Fruit fly (Drosophila melanogaster): ENCODE results near the gene sn.

sn gene

DNA sequence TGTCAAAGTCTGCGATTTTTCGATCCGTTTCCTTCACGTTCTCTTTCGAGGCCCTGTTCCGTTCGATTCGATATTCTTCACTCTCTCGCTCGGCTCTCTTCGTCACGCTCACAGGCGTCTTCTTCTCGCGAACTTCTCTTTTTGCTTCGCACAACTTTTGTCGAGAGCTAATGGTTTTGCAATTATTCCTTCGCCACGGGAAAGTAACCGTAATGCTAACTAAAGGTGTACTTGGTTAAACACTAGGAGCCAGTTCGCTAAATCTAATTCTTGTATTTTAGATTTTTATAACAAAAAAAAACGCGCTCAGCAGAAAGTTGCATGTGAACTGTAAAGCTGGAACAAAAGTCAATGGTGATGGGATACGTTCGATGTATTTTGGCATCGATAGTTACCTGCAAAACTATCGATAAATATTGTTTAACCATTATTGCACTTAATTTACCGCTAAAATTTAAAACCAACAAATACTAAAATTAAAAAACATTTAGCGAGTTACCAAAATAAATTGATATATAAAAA is 32.7 kb upstream of the sn start, which contains the start of gene mahe:
Gene mahe (minus strand): TSS at position 355 of the 522 bp plus-strand sequence.
- TF ChIP-seq Ets98B (GFP tag; IDR thresholded peaks at IDR 0.05): 0 out of 2 replicates have a peak, but pooled peaks have one; percentile 4
- TF ChIP-seq rn (GFP tag; IDR thresholded peaks at IDR 0.05): no peak
- no peak for TF ChIP-seq EcR (GFP tag; optimal IDR thresholded peaks at IDR 0.05)
- no peak for TF ChIP-seq CG10348 (GFP tag; IDR thresholded peaks at IDR 0.05)
- no peak for TF ChIP-seq CG14655 (GFP tag; optimal IDR thresholded peaks at IDR 0.05)
- TF ChIP-seq CG4496 (GFP tag; IDR thresholded peaks at IDR 0.05): no peak
- TF ChIP-seq Pif1B (GFP tag; optimal IDR thresholded peaks at IDR 0.05): peak; percentile 0
- TF ChIP-seq CG9948 (tag; optimal IDR thresholded peaks at IDR 0.05): no peak
- TF ChIP-seq CG17806 (tag; optimal IDR thresholded peaks at IDR 0.05): no peak
- TF ChIP-seq CG12605 (GFP tag; IDR thresholded peaks at IDR 0.05): peak; percentile 31; the same call in 1 of the 2 replicates
- TF ChIP-seq CG13204 (GFP tag; optimal IDR thresholded peaks at IDR 0.05): no peak
- TF ChIP-seq Pif1A (GFP tag; optimal IDR thresholded peaks at IDR 0.05): no peak
- no peak for TF ChIP-seq Snoo (tag; optimal IDR thresholded peaks at IDR 0.05)
- TF ChIP-seq CG8301 (tag; optimal IDR thresholded peaks at IDR 0.05): no peak
- no peak for TF ChIP-seq D1 (tag; optimal IDR thresholded peaks at IDR 0.05)
- TF ChIP-seq fd96Ca (GFP tag; IDR thresholded peaks at IDR 0.05): no peak
- peak; percentile 25; the same call in 1 of the 2 replicates for TF ChIP-seq CG32121 (GFP tag; IDR thresholded peaks at IDR 0.05)
- TF ChIP-seq CG8159 (tag; optimal IDR thresholded peaks at IDR 0.05): no peak
- TF ChIP-seq CG34367 (tag; optimal IDR thresholded peaks at IDR 0.05): no peak
- TF ChIP-seq gl (tag; optimal IDR thresholded peaks at IDR 0.05): no peak
- TF ChIP-seq CG15710 (tag; optimal IDR thresholded peaks at IDR 0.05): no peak

DNA sequence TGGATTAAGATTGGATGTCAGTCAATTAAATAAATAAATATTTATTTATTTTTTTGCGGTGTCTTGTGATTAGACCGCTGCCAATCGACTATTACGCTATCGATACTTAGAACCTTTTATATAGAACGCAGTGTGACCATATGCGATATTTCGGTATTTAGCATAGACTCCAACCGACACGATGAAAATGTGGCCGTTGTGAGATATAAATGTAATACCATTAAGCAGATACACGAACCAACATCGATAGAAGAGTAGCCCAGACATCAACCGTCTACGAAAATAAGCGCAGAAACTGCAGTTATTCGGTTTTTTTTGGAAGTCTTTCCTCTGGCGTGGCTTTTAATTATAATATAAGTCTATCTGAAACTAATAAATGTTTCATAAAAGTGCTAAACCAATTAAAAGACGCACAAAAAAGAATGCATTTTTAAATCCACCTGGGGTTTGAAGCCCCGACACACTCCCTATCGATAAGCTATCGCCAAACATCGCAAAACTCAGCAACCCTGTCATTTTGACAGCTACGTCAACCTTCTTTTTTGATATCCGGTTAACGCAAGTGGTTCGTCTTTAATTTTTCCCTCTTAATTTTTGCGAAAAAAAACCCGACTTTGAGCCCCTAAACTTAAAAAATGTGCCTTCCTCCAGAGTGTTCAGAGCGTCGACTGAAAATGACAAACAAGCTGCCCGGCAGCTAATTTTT is 30.5 kb upstream of the sn start, which contains the start of the genes Dhdds and RpS14a:
Gene Dhdds (minus strand): TSS at position 142 of the 706 bp plus-strand sequence.
Gene RpS14a (plus strand): TSS at position 533 of the 706 bp plus-strand sequence.
- TF ChIP-seq CG14655 (GFP tag; optimal IDR thresholded peaks at IDR 0.05) (no peak), CG4496 (GFP tag; IDR thresholded peaks at IDR 0.05) (no peak), CG8301 (tag; optimal IDR thresholded peaks at IDR 0.05) (no peak), CG32121 (GFP tag; IDR thresholded peaks at IDR 0.05) (no peak), gl (tag; optimal IDR thresholded peaks at IDR 0.05) (peak; percentile 1), EcR (GFP tag; optimal IDR thresholded peaks at IDR 0.05) (no peak), fd96Ca (GFP tag; IDR thresholded peaks at IDR 0.05) (no peak), CG13204 (GFP tag; optimal IDR thresholded peaks at IDR 0.05) (no peak), Snoo (tag; optimal IDR thresholded peaks at IDR 0.05) (peak; percentile 55), CG34367 (tag; optimal IDR thresholded peaks at IDR 0.05) (peak; percentile 38), CG15710 (tag; optimal IDR thresholded peaks at IDR 0.05) (no peak), Pif1B (GFP tag; optimal IDR thresholded peaks at IDR 0.05) (no peak), CG8159 (tag; optimal IDR thresholded peaks at IDR 0.05) (no peak), CG9948 (tag; optimal IDR thresholded peaks at IDR 0.05) (no peak), Ets98B (GFP tag; IDR thresholded peaks at IDR 0.05) (no peak; the same call in 1 of the 2 replicates), rn (GFP tag; IDR thresholded peaks at IDR 0.05) (no peak), Pif1A (GFP tag; optimal IDR thresholded peaks at IDR 0.05) (peak; percentile 32), CG17806 (tag; optimal IDR thresholded peaks at IDR 0.05) (no peak), CG12605 (GFP tag; IDR thresholded peaks at IDR 0.05) (0 out of 2 replicates have a peak, but pooled peaks have one; percentile 18), CG10348 (GFP tag; IDR thresholded peaks at IDR 0.05) (no peak), D1 (tag; optimal IDR thresholded peaks at IDR 0.05) (no peak)

DNA sequence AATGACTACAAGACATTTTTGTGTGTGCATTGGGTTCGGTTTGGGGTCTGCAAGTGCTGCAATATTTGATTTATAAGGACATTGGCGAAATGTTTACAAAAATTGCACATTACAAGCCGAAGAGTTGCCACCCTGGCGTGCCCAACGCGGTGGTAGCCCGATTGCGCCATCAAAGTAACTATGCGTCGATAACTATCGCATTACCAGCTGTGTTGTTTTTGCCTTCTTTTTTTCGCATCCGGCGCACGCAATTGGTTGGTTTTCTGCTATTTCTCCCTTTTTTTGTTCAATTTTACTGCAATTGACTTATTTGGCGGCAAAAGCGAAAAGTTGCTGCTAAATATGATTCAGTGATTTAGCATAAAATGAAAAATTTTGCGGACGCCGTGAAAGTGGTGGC is 29.1 kb upstream of the sn start, which contains the start of gene RpS14b:
Gene RpS14b (plus strand): TSS at position 220 of the 400 bp plus-strand sequence.
- TF ChIP-seq CG8159 (tag; optimal IDR thresholded peaks at IDR 0.05) (peak; percentile 28), CG17806 (tag; optimal IDR thresholded peaks at IDR 0.05) (no peak), CG14655 (GFP tag; optimal IDR thresholded peaks at IDR 0.05) (no peak), CG32121 (GFP tag; IDR thresholded peaks at IDR 0.05) (peak; percentile 51), EcR (GFP tag; optimal IDR thresholded peaks at IDR 0.05) (no peak), CG9948 (tag; optimal IDR thresholded peaks at IDR 0.05) (peak; percentile 3), CG8301 (tag; optimal IDR thresholded peaks at IDR 0.05) (peak; percentile 19), gl (tag; optimal IDR thresholded peaks at IDR 0.05) (peak; percentile 39), D1 (tag; optimal IDR thresholded peaks at IDR 0.05) (no peak), CG4496 (GFP tag; IDR thresholded peaks at IDR 0.05) (peak; percentile 79), CG10348 (GFP tag; IDR thresholded peaks at IDR 0.05) (no peak), fd96Ca (GFP tag; IDR thresholded peaks at IDR 0.05) (peak; percentile 60; the same call in 2 of the 3 replicates), CG13204 (GFP tag; optimal IDR thresholded peaks at IDR 0.05) (peak; percentile 30), rn (GFP tag; IDR thresholded peaks at IDR 0.05) (0 out of 2 replicates have a peak, but pooled peaks have one; percentile 6), CG12605 (GFP tag; IDR thresholded peaks at IDR 0.05) (peak; percentile 43; the same call in 1 of the 2 replicates), CG34367 (tag; optimal IDR thresholded peaks at IDR 0.05) (peak; percentile 51), CG15710 (tag; optimal IDR thresholded peaks at IDR 0.05) (peak; percentile 55), Pif1A (GFP tag; optimal IDR thresholded peaks at IDR 0.05) (peak; percentile 42), Snoo (tag; optimal IDR thresholded peaks at IDR 0.05) (peak; percentile 67), Ets98B (GFP tag; IDR thresholded peaks at IDR 0.05) (peak; percentile 61), Pif1B (GFP tag; optimal IDR thresholded peaks at IDR 0.05) (peak; percentile 10)

DNA sequence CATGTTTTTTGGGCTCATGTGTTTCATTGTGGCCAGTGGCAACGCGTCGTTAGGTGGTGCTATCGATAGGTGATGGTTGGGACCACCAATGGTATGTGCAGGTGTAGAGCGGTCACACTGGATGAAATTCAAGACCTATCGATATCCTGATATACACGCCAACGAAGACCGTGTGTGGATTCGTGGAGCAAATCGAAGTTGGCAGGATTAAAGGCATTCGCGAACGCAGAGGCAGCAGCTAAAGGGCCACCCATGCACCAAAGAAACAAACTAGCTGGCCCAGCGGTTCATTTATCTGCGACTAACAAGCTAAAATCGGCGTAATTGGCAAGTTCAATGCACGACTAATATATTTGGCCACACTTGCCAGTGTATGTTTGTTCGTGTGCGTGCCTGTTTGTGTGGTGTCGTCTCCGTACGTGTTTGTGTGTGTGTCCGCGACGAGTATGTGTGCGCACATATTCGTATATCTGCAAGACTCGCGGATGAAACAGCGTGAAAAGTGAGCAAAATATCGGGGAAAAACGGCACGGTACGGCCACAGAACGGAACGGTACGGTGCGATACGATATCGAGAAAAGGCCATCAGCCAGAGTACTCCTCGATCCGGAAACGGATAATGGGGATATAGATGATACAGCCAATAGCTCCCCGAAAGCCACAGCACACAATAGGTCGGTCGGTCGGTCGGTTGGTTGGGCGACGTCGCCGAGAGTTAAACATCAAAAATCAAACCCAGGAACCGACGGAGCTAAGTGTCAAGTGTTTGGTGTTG is 27.8 kb upstream of the sn start, which contains the start of gene Ubr3:
Gene Ubr3 (plus strand): TSS at position 99 of the 775 bp plus-strand sequence.
- TF ChIP-seq CG17806 (tag; optimal IDR thresholded peaks at IDR 0.05) (no peak), CG34367 (tag; optimal IDR thresholded peaks at IDR 0.05) (no peak), CG4496 (GFP tag; IDR thresholded peaks at IDR 0.05) (peak; percentile 26; the same call in 1 of the 3 replicates), EcR (GFP tag; optimal IDR thresholded peaks at IDR 0.05) (peak; percentile 95), D1 (tag; optimal IDR thresholded peaks at IDR 0.05) (no peak), fd96Ca (GFP tag; IDR thresholded peaks at IDR 0.05) (0 out of 3 replicates have a peak, but pooled peaks have one; percentile 16)

All from whole organism, pupa.